Fruit fly (Drosophila melanogaster): ENCODE measurements around the gene CG4658.
A peak's percentile ranks its signal among the peaks of the same experiment; 100 is the strongest.

Gene CG4658

DNA sequence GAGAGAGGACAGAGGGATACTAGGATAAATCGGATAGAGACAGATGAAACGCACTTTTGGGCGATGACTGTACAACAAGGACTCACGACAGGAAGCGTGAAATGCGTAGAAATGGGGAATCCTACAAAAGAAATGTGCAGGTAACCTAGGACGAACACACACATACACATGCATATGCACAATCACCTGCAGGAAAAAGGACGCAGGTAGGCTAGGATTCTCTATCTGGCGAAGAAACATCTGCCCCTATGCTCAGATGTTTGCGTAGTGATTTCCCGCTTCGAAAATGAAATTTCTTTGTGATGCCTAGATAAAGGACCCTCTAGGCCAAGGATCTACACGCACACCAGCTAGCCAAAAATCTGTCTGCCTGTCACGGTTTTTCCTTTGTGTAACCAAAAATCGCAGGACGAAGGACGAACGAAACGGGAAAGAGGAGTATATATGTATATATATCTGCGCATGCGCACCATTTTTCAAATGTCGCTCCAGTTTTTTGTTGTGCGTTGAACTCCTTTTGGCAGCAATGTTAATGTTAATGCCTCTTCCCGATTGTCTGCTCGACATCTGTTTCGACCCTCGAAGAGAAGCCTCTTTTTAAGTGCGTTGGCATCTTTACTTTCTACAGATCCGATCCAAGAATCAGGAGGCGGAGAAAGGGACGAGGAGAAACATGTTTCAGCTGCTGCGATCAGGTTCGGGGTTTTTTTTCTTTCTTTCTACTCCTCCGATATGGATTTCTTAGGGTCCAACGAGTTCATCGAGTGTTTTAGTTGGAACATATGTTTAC is 31.5 kb downstream of the CG4658 start:
- TF ChIP-seq sv (GFP tag; optimal IDR thresholded peaks at IDR 0.05) = no peak
- peak; percentile 48 for TF ChIP-seq CrebA (GFP tag; optimal IDR thresholded peaks at IDR 0.05; ENCODE audit: borderline replicate concordance)
- no peak for TF ChIP-seq sage (GFP tag; optimal IDR thresholded peaks at IDR 0.05)
- TF ChIP-seq pan (optimal IDR thresholded peaks at IDR 0.05) = no peak
- TF ChIP-seq Rel (GFP tag; optimal IDR thresholded peaks at IDR 0.05) = no peak
- TF ChIP-seq Rel (tag; optimal IDR thresholded peaks at IDR 0.05) = peak; percentile 43
- peak; percentile 42 for TF ChIP-seq Vsx2 (GFP tag; optimal IDR thresholded peaks at IDR 0.05; ENCODE audit: partially characterized antibody)
- TF ChIP-seq N (GFP tag; optimal IDR thresholded peaks at IDR 0.05) = no peak
- TF ChIP-seq Dif (GFP tag; optimal IDR thresholded peaks at IDR 0.05; ENCODE audit: partially characterized antibody) = peak; percentile 37
- no peak for TF ChIP-seq Hr78 (GFP tag; optimal IDR thresholded peaks at IDR 0.05)
- TF ChIP-seq CG32264 (GFP tag; optimal IDR thresholded peaks at IDR 0.05) = no peak
- peak; percentile 15 for TF ChIP-seq woc (GFP tag; optimal IDR thresholded peaks at IDR 0.05)

DNA sequence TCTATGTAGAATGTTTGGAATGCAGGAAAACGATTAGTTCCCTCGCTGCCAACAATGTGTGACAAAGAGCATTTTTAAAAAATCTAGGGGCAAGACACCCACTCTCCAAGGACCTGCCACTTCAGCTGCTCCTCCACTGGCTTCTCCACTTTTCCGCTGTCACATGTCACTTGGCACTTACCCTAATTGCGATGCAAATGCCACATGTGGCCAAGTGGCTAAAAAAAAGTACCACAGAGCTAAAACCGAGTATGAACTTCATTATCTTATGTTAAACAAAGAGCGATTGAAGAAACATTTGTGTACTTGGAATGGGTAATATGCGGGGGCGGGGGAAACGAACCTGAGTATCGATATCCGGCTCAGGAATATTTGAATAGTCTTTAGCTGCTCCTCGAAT is 32.3 kb downstream of the CG4658 start:
- TF ChIP-seq CrebA (GFP tag; optimal IDR thresholded peaks at IDR 0.05; ENCODE audit: borderline replicate concordance) (no peak), Hr78 (GFP tag; optimal IDR thresholded peaks at IDR 0.05) (no peak), ey (GFP tag; optimal IDR thresholded peaks at IDR 0.05) (no peak), dl (GFP tag; optimal IDR thresholded peaks at IDR 0.05; ENCODE audit: insufficient read depth in 1 of 2, partially characterized antibody in 2 of 2) (no peak), rgr (GFP tag; optimal IDR thresholded peaks at IDR 0.05) (no peak), Sp1 (GFP tag; optimal IDR thresholded peaks at IDR 0.05) (no peak), Abd-B (GFP tag; optimal IDR thresholded peaks at IDR 0.05) (no peak), woc (GFP tag; optimal IDR thresholded peaks at IDR 0.05) (no peak), br (GFP tag; optimal IDR thresholded peaks at IDR 0.05) (no peak), fru (GFP tag; optimal IDR thresholded peaks at IDR 0.05) (no peak), Rel (GFP tag; optimal IDR thresholded peaks at IDR 0.05) (no peak), Rel (tag; optimal IDR thresholded peaks at IDR 0.05) (no peak), Dfd (GFP tag; optimal IDR thresholded peaks at IDR 0.05) (no peak), dsf (GFP tag; optimal IDR thresholded peaks at IDR 0.05; ENCODE audit: borderline replicate concordance) (no peak), h (GFP tag; optimal IDR thresholded peaks at IDR 0.05) (no peak)

DNA sequence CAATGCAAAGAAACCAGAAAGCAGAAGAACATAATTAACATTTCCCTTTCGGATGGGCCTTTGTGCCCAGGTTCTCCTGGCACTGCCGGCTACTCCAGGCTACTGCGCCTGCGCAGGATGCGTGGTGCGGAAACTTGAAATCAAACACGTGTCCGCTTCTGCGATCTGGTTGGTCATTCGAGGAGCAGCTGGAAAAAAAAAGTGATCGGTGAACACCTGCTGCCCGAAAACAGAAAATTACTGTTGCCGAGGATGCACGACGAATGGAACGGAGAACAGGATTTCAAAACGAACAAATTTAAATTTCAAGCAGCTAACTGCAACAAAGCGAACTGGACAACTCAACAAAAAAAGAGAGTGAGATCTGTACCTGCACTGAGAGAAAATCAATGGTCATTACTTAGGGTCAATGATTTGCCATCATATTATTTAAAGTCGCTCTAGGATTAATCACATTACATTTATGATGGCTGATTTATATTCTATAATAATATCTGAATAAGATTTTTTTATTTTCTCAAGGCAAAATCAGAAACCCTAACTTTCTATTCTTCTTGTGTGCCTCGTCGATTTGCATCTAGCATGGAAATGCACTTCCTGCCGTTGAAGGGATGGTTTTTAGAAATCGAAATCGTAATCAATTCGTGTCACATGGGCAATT is 33.0 kb downstream of the CG4658 start:
- TF ChIP-seq Hr83 (GFP tag; optimal IDR thresholded peaks at IDR 0.05; ENCODE audit: poor library complexity, severe bottlenecking) = no peak
- peak; percentile 47 for TF ChIP-seq Sp1 (GFP tag; optimal IDR thresholded peaks at IDR 0.05)
- no peak for TF ChIP-seq dmrt93B (GFP tag; optimal IDR thresholded peaks at IDR 0.05)
- no peak for TF ChIP-seq sv (GFP tag; optimal IDR thresholded peaks at IDR 0.05)
- TF ChIP-seq Dif (GFP tag; optimal IDR thresholded peaks at IDR 0.05; ENCODE audit: partially characterized antibody) = no peak
- peak in 1 of 2 experiments; percentile 64 for TF ChIP-seq foxo (GFP tag; optimal IDR thresholded peaks at IDR 0.05)
- peak; percentile 46 for TF ChIP-seq rgr (GFP tag; optimal IDR thresholded peaks at IDR 0.05)
- no peak for TF ChIP-seq Mio (GFP tag; optimal IDR thresholded peaks at IDR 0.05)
- no peak for TF ChIP-seq Abd-B (GFP tag; optimal IDR thresholded peaks at IDR 0.05)
- TF ChIP-seq tai (GFP tag; optimal IDR thresholded peaks at IDR 0.05) = no peak
- no peak for TF ChIP-seq sage (GFP tag; optimal IDR thresholded peaks at IDR 0.05)
- TF ChIP-seq HLH106 (tag; optimal IDR thresholded peaks at IDR 0.05) = peak; percentile 29
- no peak for TF ChIP-seq GATAd (GFP tag; optimal IDR thresholded peaks at IDR 0.05)
- no peak for TF ChIP-seq CG32264 (GFP tag; optimal IDR thresholded peaks at IDR 0.05)
- TF ChIP-seq CrebA (GFP tag; optimal IDR thresholded peaks at IDR 0.05; ENCODE audit: borderline replicate concordance) = no peak
- no peak for TF ChIP-seq pan (optimal IDR thresholded peaks at IDR 0.05)
- no peak for TF ChIP-seq dsf (GFP tag; optimal IDR thresholded peaks at IDR 0.05; ENCODE audit: borderline replicate concordance)
- no peak for TF ChIP-seq jim (GFP tag; optimal IDR thresholded peaks at IDR 0.05)
- peak; percentile 47 for TF ChIP-seq OdsH (GFP tag; optimal IDR thresholded peaks at IDR 0.05)
- TF ChIP-seq CG9705 (GFP tag; optimal IDR thresholded peaks at IDR 0.05) = no peak
- no peak for TF ChIP-seq Vsx2 (GFP tag; optimal IDR thresholded peaks at IDR 0.05; ENCODE audit: partially characterized antibody)
- peak; percentile 53 for TF ChIP-seq fru (GFP tag; optimal IDR thresholded peaks at IDR 0.05)
- TF ChIP-seq N (GFP tag; optimal IDR thresholded peaks at IDR 0.05) = no peak
- TF ChIP-seq dl (GFP tag; optimal IDR thresholded peaks at IDR 0.05; ENCODE audit: insufficient read depth in 1 of 2, partially characterized antibody in 2 of 2) = no peak
- TF ChIP-seq brk (GFP tag; optimal IDR thresholded peaks at IDR 0.05) = no peak
- TF ChIP-seq Hnf4 (GFP tag; optimal IDR thresholded peaks at IDR 0.05) = peak; percentile 38
- TF ChIP-seq ey (GFP tag; optimal IDR thresholded peaks at IDR 0.05) = peak; percentile 18
- TF ChIP-seq Myc (optimal IDR thresholded peaks at IDR 0.05) = no peak
- no peak for TF ChIP-seq Jra (GFP tag; optimal IDR thresholded peaks at IDR 0.05)
- peak; percentile 30 for TF ChIP-seq psq (GFP tag; optimal IDR thresholded peaks at IDR 0.05)
- TF ChIP-seq usp (GFP tag; optimal IDR thresholded peaks at IDR 0.05) = no peak
- TF ChIP-seq br (GFP tag; optimal IDR thresholded peaks at IDR 0.05) = peak; percentile 13
- TF ChIP-seq h (GFP tag; optimal IDR thresholded peaks at IDR 0.05) = peak; percentile 63
- peak; percentile 12 for TF ChIP-seq woc (GFP tag; optimal IDR thresholded peaks at IDR 0.05)
- TF ChIP-seq Dfd (GFP tag; optimal IDR thresholded peaks at IDR 0.05) = no peak
- no peak for TF ChIP-seq Rel (GFP tag; optimal IDR thresholded peaks at IDR 0.05)
- TF ChIP-seq Rel (tag; optimal IDR thresholded peaks at IDR 0.05) = no peak
- no peak for TF ChIP-seq Hr78 (GFP tag; optimal IDR thresholded peaks at IDR 0.05)
- no peak for TF ChIP-seq lola (GFP tag; optimal IDR thresholded peaks at IDR 0.05)

Measured in whole organism, wandering third instar larva.